Fruit fly (Drosophila melanogaster): Measurements from ENCODE around the gene CG31226.

The CG31226 gene

dm6 chr3R:18895227-18895626, 43.6 kb upstream of the CG31226 start (continued):
- TF ChIP-seq scrt (GFP tag; optimal IDR thresholded peaks at IDR 0.05): peak; percentile 13
- no peak for TF ChIP-seq dimm (GFP tag; IDR thresholded peaks at IDR 0.05)
- TF ChIP-seq cg (GFP tag; optimal IDR thresholded peaks at IDR 0.05): no peak
- no peak for TF ChIP-seq pita (GFP tag; optimal IDR thresholded peaks at IDR 0.05)
- TF ChIP-seq jing (GFP tag; optimal IDR thresholded peaks at IDR 0.05): no peak
- no peak for TF ChIP-seq en (GFP tag; optimal IDR thresholded peaks at IDR 0.05)
- TF ChIP-seq Atf6 (GFP tag; IDR thresholded peaks at IDR 0.05): no peak
- TF ChIP-seq CG17186 (GFP tag; optimal IDR thresholded peaks at IDR 0.05): no peak
- TF ChIP-seq CG2712 (tag; optimal IDR thresholded peaks at IDR 0.05): no peak
- TF ChIP-seq CG33213 (GFP tag; optimal IDR thresholded peaks at IDR 0.05): no peak
- TF ChIP-seq tx (GFP tag; optimal IDR thresholded peaks at IDR 0.05): no peak
- TF ChIP-seq vfl (GFP tag; optimal IDR thresholded peaks at IDR 0.05): no peak
- TF ChIP-seq hbn (GFP tag; IDR thresholded peaks at IDR 0.05; ENCODE audit: partially characterized antibody): no peak
- no peak for TF ChIP-seq zen (tag; optimal IDR thresholded peaks at IDR 0.05)
- no peak for TF ChIP-seq org-1 (GFP tag; optimal IDR thresholded peaks at IDR 0.05)
- TF ChIP-seq CG11093 (GFP tag; IDR thresholded peaks at IDR 0.05): peak; percentile 68; the same call in 2 of the 3 replicates
- no peak for TF ChIP-seq CG3407 (GFP tag; optimal IDR thresholded peaks at IDR 0.05)
- TF ChIP-seq Side (GFP tag; optimal IDR thresholded peaks at IDR 0.05): no peak
- TF ChIP-seq Ssrp (tag; optimal IDR thresholded peaks at IDR 0.05): no peak
- no peak for TF ChIP-seq CG18764 (GFP tag; optimal IDR thresholded peaks at IDR 0.05)
- TF ChIP-seq CG6175 (GFP tag; IDR thresholded peaks at IDR 0.05): peak; percentile 53; the same call in 1 of the 3 replicates
- no peak for TF ChIP-seq CG42726 (GFP tag; IDR thresholded peaks at IDR 0.05; ENCODE audit: partially characterized antibody)
- no peak for TF ChIP-seq insv (GFP tag; optimal IDR thresholded peaks at IDR 0.05)
- TF ChIP-seq hth (optimal IDR thresholded peaks at IDR 0.05): no peak
- TF ChIP-seq dpn (GFP tag; optimal IDR thresholded peaks at IDR 0.05): no peak
- TF ChIP-seq sens (GFP tag): peak; percentile 62
- TF ChIP-seq CG15011 (GFP tag; optimal IDR thresholded peaks at IDR 0.05): no peak
- peak; percentile 53; the same call in 1 of the 3 replicates for TF ChIP-seq zfh1 (GFP tag; IDR thresholded peaks at IDR 0.05)
- peak; percentile 87 for TF ChIP-seq Rfx (GFP tag; IDR thresholded peaks at IDR 0.05)
- TF ChIP-seq H2.0 (GFP tag; IDR thresholded peaks at IDR 0.05): no peak
- no peak for TF ChIP-seq Awh (GFP tag; IDR thresholded peaks at IDR 0.05)
- TF ChIP-seq Sry-β (GFP tag; optimal IDR thresholded peaks at IDR 0.05): no peak
- TF ChIP-seq Rx (GFP tag; IDR thresholded peaks at IDR 0.05): peak; percentile 55
- no peak for TF ChIP-seq vnd (GFP tag; IDR thresholded peaks at IDR 0.05; ENCODE audit: partially characterized antibody)
- TF ChIP-seq bsh (GFP tag; optimal IDR thresholded peaks at IDR 0.05): no peak
- no peak for TF ChIP-seq prd (optimal IDR thresholded peaks at IDR 0.05)
- peak; percentile 89 for TF ChIP-seq prd (GFP tag; IDR thresholded peaks at IDR 0.05)
- TF ChIP-seq CG11398 (GFP tag; optimal IDR thresholded peaks at IDR 0.05): no peak
- TF ChIP-seq lola (GFP tag; optimal IDR thresholded peaks at IDR 0.05): no peak
- peak; percentile 89 for TF ChIP-seq CG6272 (GFP tag; IDR thresholded peaks at IDR 0.05)
- TF ChIP-seq HmgZ (tag; optimal IDR thresholded peaks at IDR 0.05): no peak
- TF ChIP-seq CG15601 (tag; optimal IDR thresholded peaks at IDR 0.05): no peak
- TF ChIP-seq Poxn (GFP tag; IDR thresholded peaks at IDR 0.05): no peak
- no peak for TF ChIP-seq Sin3A (optimal IDR thresholded peaks at IDR 0.05)
- TF ChIP-seq GATAe (GFP tag; conservative IDR thresholded peaks at IDR 0.05): peak; percentile 99
- no peak for TF ChIP-seq Hr3 (GFP tag; optimal IDR thresholded peaks at IDR 0.05)
- TF ChIP-seq ash1 (GFP tag; optimal IDR thresholded peaks at IDR 0.05): no peak
- no peak for TF ChIP-seq NfI (GFP tag; optimal IDR thresholded peaks at IDR 0.05)
- TF ChIP-seq Hr39 (optimal IDR thresholded peaks at IDR 0.05): no peak
- TF ChIP-seq h (optimal IDR thresholded peaks at IDR 0.05): no peak
- TF ChIP-seq CG17328 (GFP tag; IDR thresholded peaks at IDR 0.05): no peak
- TF ChIP-seq disco-r (GFP tag; optimal IDR thresholded peaks at IDR 0.05): no peak
- TF ChIP-seq Scr (GFP tag; IDR thresholded peaks at IDR 0.05; ENCODE audit: partially characterized antibody): no peak
- no peak for TF ChIP-seq NC2β (GFP tag; optimal IDR thresholded peaks at IDR 0.05)
